Worm (Caenorhabditis elegans): ENCODE measurements around the gene F40F9.10.

Gene F40F9.10

DNA sequence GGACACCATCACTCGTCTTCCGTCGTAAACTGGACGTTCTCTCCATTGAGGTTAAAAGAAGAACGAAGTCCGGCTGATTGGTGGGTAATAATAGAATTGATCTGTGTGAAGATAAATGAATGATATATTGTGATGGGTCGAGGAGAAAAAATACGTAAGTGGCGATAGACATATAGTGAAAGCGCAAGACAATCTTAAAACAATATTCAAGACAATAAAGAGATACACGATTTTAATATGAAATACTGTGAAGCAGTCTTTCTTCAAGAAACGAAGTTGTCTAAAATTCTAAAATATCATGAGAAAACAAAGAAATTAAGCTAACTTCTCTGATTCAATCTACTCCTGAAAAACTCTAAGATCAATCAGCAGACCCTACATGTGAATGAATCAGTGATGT lies at the start of gene F40F9.10:
Gene F40F9.10, minus strand, starts transcription at position 101 of the 400 bp plus-strand sequence.
- no peak for TF ChIP-seq hlh-8 (tag; optimal IDR thresholded peaks at IDR 0.05)
- TF ChIP-seq ref-2 (tag; optimal IDR thresholded peaks at IDR 0.05) = no peak
- TF ChIP-seq elt-4 (tag; optimal IDR thresholded peaks at IDR 0.05) = no peak
- TF ChIP-seq ceh-19 (GFP tag; optimal IDR thresholded peaks at IDR 0.05) = no peak

DNA sequence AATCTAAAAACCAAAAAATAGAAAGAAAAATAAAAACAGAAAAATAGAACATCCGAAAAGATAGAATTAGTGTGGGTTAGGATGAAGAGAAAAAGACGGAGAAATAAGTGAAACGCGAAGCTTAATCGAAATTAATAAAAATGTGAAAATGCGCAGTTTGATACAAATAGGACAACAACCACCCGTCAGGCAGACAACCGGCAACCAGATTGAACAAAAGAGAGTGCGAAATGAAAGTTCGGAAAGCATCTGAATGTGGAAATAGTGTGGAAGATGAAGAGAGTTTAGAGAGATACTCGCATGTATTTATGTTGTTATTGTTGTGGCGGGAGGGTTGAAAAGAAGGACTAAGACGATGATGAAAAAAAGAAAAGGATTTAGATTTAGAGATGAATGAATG lies 45.0 kb upstream of the F40F9.10 start:
- TF ChIP-seq hlh-8 (tag; optimal IDR thresholded peaks at IDR 0.05) (no peak), ceh-30 (tag; optimal IDR thresholded peaks at IDR 0.05) (no peak), ceh-14 (tag; optimal IDR thresholded peaks at IDR 0.05) (no peak), pros-1 (tag; optimal IDR thresholded peaks at IDR 0.05) (no peak), hlh-13 (GFP tag; optimal IDR thresholded peaks at IDR 0.05) (no peak), unc-55 (GFP tag; optimal IDR thresholded peaks at IDR 0.05) (no peak), T23F11.4 (GFP tag; optimal IDR thresholded peaks at IDR 0.05) (no peak)

DNA sequence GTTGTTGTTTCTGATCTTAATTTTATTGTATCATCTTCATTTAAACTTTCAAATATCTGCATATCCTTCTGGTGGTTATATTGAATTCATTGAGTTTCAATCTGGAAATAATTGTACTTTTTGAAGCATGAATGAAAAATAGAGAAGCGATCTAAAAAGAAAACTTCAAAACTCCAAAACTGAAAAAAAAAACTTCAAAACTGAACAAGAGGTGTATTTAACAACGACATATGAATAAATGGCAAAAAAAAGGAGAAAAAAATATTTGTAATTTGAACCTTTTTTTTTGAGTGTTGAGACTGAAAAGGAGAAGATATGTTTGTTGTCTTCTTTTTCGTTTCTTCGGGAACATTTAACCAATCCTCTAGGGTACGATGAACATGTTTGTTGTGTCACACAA lies 44.5 kb upstream of the F40F9.10 start, which contains the start of gene F58E6.11:
Gene F58E6.11, minus strand, starts transcription at position 101 of the 400 bp plus-strand sequence.
- TF ChIP-seq ceh-24 (tag; optimal IDR thresholded peaks at IDR 0.05) (no peak), elt-4 (tag; optimal IDR thresholded peaks at IDR 0.05) (no peak), madf-2 (tag; optimal IDR thresholded peaks at IDR 0.05) (no peak), hlh-30 (tag; optimal IDR thresholded peaks at IDR 0.05; ENCODE audit: insufficient read depth) (no peak), C38D4.7 (GFP tag; optimal IDR thresholded peaks at IDR 0.05) (no peak), F13H6.1 (tag; optimal IDR thresholded peaks at IDR 0.05) (no peak), zip-5 (tag; optimal IDR thresholded peaks at IDR 0.05) (no peak), ahr-1 (tag; optimal IDR thresholded peaks at IDR 0.05) (no peak), che-1 (tag; optimal IDR thresholded peaks at IDR 0.05) (no peak), ztf-16 (tag; optimal IDR thresholded peaks at IDR 0.05) (no peak), ceh-34 (tag; optimal IDR thresholded peaks at IDR 0.05) (no peak), lim-6 (tag; optimal IDR thresholded peaks at IDR 0.05) (no peak), fkh-10 (GFP tag; optimal IDR thresholded peaks at IDR 0.05) (no peak), ceh-45 (GFP tag; IDR thresholded peaks at IDR 0.05) (no peak), ceh-14 (tag; optimal IDR thresholded peaks at IDR 0.05) (no peak), unc-55 (GFP tag; optimal IDR thresholded peaks at IDR 0.05) (no peak), pax-1 (tag; optimal IDR thresholded peaks at IDR 0.05) (no peak), Y22D7AL.16 (tag; optimal IDR thresholded peaks at IDR 0.05) (no peak)

DNA sequence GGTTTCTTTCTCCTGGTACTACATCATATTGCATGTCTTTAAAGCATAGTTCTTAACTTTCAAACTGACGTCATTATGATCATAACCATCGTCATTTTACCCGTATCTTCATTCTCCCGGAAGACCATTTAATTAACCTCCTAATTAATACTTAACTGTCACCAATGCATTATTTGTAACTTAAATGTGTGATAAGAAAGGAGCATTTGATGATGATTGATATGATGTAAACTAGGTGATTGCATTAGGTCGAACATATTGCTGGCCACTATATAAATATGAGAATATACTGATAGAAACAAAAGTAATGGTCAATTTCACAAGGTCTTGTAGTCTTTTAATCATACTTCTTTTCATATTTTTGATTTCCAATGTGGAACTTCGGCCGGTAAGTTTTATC lies 42.8 kb upstream of the F40F9.10 start, which contains the start of gene hrg-3:
Gene hrg-3, plus strand, starts transcription at position 227 of the 400 bp plus-strand sequence.
- TF ChIP-seq elt-2 (tag; optimal IDR thresholded peaks at IDR 0.05) (peak; percentile 48), hlh-13 (GFP tag; optimal IDR thresholded peaks at IDR 0.05) (no peak)

ce11 chrV:9755725-9756124 lies 42.3 kb upstream of the F40F9.10 start, which contains the start of gene F58E6.8:
Gene F58E6.8 (minus strand): TSS chrV:9755825.
- no peak for TF ChIP-seq elt-4 (tag; optimal IDR thresholded peaks at IDR 0.05)
- no peak for TF ChIP-seq ceh-18 (tag; optimal IDR thresholded peaks at IDR 0.05)
- TF ChIP-seq ceh-9 (tag; optimal IDR thresholded peaks at IDR 0.05) = no peak
- no peak for TF ChIP-seq madf-2 (tag; optimal IDR thresholded peaks at IDR 0.05)
- no peak for TF ChIP-seq ets-4 (tag; optimal IDR thresholded peaks at IDR 0.05)
- no peak for TF ChIP-seq eyg-1 (tag; optimal IDR thresholded peaks at IDR 0.05)

- no peak for TF ChIP-seq hlh-6 (tag; optimal IDR thresholded peaks at IDR 0.05)
Observed at ce11 chrV:9754459-9754858, 41.0 kb upstream of the F40F9.10 start, which contains the start of gene F58E6.5. Gene F58E6.5 (minus strand): TSS chrV:9754559.

- TF ChIP-seq hlh-30 (tag; optimal IDR thresholded peaks at IDR 0.05; ENCODE audit: insufficient read depth) (no peak), che-1 (tag; optimal IDR thresholded peaks at IDR 0.05) (no peak), ceh-6 (GFP tag; optimal IDR thresholded peaks at IDR 0.05) (no peak), lin-11 (tag; optimal IDR thresholded peaks at IDR 0.05) (no peak), fax-1 (tag; optimal IDR thresholded peaks at IDR 0.05) (no peak), ztf-16 (tag; optimal IDR thresholded peaks at IDR 0.05) (no peak), elt-2 (tag; optimal IDR thresholded peaks at IDR 0.05) (no peak), C38D4.7 (GFP tag; optimal IDR thresholded peaks at IDR 0.05) (no peak), K02D7.2 (tag; optimal IDR thresholded peaks at IDR 0.05) (no peak), Y22D7AL.16 (tag; optimal IDR thresholded peaks at IDR 0.05) (no peak), ets-4 (tag; optimal IDR thresholded peaks at IDR 0.05) (no peak), mec-3 (tag; optimal IDR thresholded peaks at IDR 0.05; ENCODE audit: borderline replicate concordance) (no peak), rnt-1 (tag; optimal IDR thresholded peaks at IDR 0.05) (no peak), ceh-18 (tag; optimal IDR thresholded peaks at IDR 0.05) (no peak), ref-2 (tag; optimal IDR thresholded peaks at IDR 0.05) (no peak), ttx-3 (tag; optimal IDR thresholded peaks at IDR 0.05) (no peak), dmd-4 (tag; optimal IDR thresholded peaks at IDR 0.05; ENCODE audit: borderline replicate concordance) (no peak), tbx-2 (tag; optimal IDR thresholded peaks at IDR 0.05) (no peak), pha-2 (tag; optimal IDR thresholded peaks at IDR 0.05) (no peak)
Observed at ce11 chrV:9753554-9753953, 40.1 kb upstream of the F40F9.10 start.
